Worm (Caenorhabditis elegans): ENCODE data around the gene C27A7.6.

The C27A7.6 gene

DNA sequence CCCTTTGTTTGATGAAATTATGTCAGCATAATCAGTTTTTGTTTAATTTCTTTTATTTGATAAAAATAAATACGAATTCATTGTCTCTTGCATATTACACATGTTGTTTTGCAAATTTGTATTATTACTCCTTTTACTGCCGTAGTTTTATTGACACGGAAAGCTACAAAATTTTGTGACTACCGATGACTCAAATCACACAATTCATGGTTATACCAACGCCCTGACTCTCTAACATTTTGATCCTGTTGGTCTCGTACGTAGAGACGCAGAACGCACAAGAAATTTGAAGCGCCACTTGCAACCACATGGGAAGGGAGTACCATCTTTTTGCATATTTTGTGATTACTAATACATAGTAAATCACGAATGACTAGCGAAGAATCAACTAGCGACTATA lies 34.7 kb downstream of the C27A7.6 start, which contains the start of gene nhr-207:
nhr-207 (plus strand) TSS at position 282 of the 400 bp plus-strand sequence.
- no peak for TF ChIP-seq madf-10 (tag; optimal IDR thresholded peaks at IDR 0.05)
- peak; percentile 39 for TF ChIP-seq nhr-80 (tag; optimal IDR thresholded peaks at IDR 0.05)

ce11 chrV:12094030-12094429 lies 36.6 kb downstream of the C27A7.6 start, which contains the start of gene nhr-208:
Gene nhr-208 (plus strand): TSS chrV:12094317.
- TF ChIP-seq T26A5.8 (tag; optimal IDR thresholded peaks at IDR 0.05): no peak
- no peak for TF ChIP-seq F22D6.2 (tag; optimal IDR thresholded peaks at IDR 0.05)
- TF ChIP-seq C06A6.2 (GFP tag; conservative IDR thresholded peaks at IDR 0.05): no peak
- TF ChIP-seq tlf-1 (GFP tag; optimal IDR thresholded peaks at IDR 0.05): no peak
- TF ChIP-seq ama-1 (optimal IDR thresholded peaks at IDR 0.05): no peak
- TF ChIP-seq ama-1 (GFP tag; optimal IDR thresholded peaks at IDR 0.05): no peak
- no peak for TF ChIP-seq hsf-1 (GFP tag; IDR thresholded peaks at IDR 0.05)
- TF ChIP-seq Y53F4B.3 (GFP tag; IDR thresholded peaks at IDR 0.05): no peak
- TF ChIP-seq snpc-4 (GFP tag; optimal IDR thresholded peaks at IDR 0.05): no peak
- no peak for TF ChIP-seq snpc-4 (tag; optimal IDR thresholded peaks at IDR 0.05)
- TF ChIP-seq tbx-9 (tag; optimal IDR thresholded peaks at IDR 0.05; ENCODE audit: borderline replicate concordance): no peak
- TF ChIP-seq dpl-1 (GFP tag; optimal IDR thresholded peaks at IDR 0.05): no peak

DNA sequence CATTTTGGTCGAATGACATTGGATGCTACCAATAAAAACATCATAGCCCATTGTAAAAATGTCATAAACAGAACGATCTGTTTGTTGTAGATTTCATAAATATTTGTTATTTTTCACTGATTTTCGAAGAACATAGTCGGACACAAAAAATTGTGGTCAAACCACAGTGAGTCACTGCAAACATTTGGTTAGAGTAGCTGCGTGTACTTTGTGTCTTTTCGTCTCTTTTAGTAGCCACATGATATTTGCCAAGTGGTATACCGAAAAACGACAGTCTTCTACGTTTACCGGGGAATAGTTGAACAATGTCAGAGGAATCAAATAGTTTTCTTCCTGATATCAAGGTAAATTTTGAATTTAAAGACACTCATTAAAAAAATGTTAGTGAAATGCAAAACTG lies 38.8 kb downstream of the C27A7.6 start, which contains the start of gene nhr-206:
nhr-206 (plus strand) TSS at position 248 of the 400 bp plus-strand sequence.
- TF ChIP-seq unc-130 (GFP tag; optimal IDR thresholded peaks at IDR 0.05): no peak
- peak; percentile 63 for TF ChIP-seq nhr-80 (tag; optimal IDR thresholded peaks at IDR 0.05)

- TF ChIP-seq ceh-58 (GFP tag; IDR thresholded peaks at IDR 0.05) (no peak), T07F8.4 (tag; optimal IDR thresholded peaks at IDR 0.05) (no peak), Y53F4B.3 (GFP tag; IDR thresholded peaks at IDR 0.05) (no peak), ztf-28 (GFP tag; IDR thresholded peaks at IDR 0.05) (no peak), C17E4.6 (GFP tag; IDR thresholded peaks at IDR 0.05) (no peak), F33H1.4 (GFP tag; IDR thresholded peaks at IDR 0.05) (no peak), attf-6 (GFP tag; IDR thresholded peaks at IDR 0.05) (no peak), B0336.3 (GFP tag; IDR thresholded peaks at IDR 0.05) (no peak), zfh-2 (GFP tag; conservative IDR thresholded peaks at IDR 0.05) (no peak), repo-1 (tag; optimal IDR thresholded peaks at IDR 0.05) (no peak), lag-1 (GFP tag; IDR thresholded peaks at IDR 0.05) (no peak), D2030.7 (GFP tag; IDR thresholded peaks at IDR 0.05) (no peak), lir-1 (GFP tag; conservative IDR thresholded peaks at IDR 0.05) (no peak), him-1 (tag; optimal IDR thresholded peaks at IDR 0.05) (no peak), die-1 (tag; optimal IDR thresholded peaks at IDR 0.05) (no peak), efl-1 (GFP tag; optimal IDR thresholded peaks at IDR 0.05) (no peak), bed-1 (GFP tag; IDR thresholded peaks at IDR 0.05) (no peak), tbp1 (GFP tag; optimal IDR thresholded peaks at IDR 0.05) (no peak), B0035.1 (tag; optimal IDR thresholded peaks at IDR 0.05) (no peak), mel-28 (tag; optimal IDR thresholded peaks at IDR 0.05; ENCODE audit: borderline replicate concordance) (no peak)
Observed at ce11 chrV:12088773-12089172, 41.8 kb downstream of the C27A7.6 start, which contains the start of gene R07B7.12. Gene R07B7.12 (plus strand): TSS chrV:12089073.

DNA sequence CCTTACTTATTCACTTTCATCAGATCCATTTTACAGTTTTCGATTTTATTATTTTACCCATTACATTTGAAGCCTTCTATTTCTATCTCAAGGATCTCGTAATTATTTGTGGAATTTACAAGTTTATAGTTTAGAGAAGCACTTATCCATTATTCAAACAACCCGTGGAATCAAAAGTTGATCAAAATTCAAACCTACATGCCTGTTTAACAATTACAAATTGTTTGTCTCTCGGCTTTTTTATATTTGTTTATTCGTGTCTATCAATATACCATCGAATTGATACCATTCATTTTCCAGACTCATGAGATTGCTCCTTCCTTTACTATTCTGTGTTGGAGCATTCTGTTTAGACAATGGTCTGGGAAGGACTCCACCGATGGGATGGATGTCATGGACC lies 43.7 kb downstream of the C27A7.6 start, which contains the start of gene gana-1:
gana-1 (plus strand) TSS at position 301 of the 400 bp plus-strand sequence.
- no peak for TF ChIP-seq let-607 (tag; optimal IDR thresholded peaks at IDR 0.05)
- TF ChIP-seq F22D6.2 (tag; optimal IDR thresholded peaks at IDR 0.05): no peak
- TF ChIP-seq ztf-6 (GFP tag; IDR thresholded peaks at IDR 0.05): no peak
- no peak for TF ChIP-seq snpc-4 (GFP tag; optimal IDR thresholded peaks at IDR 0.05)
- TF ChIP-seq snpc-4 (tag; optimal IDR thresholded peaks at IDR 0.05): no peak
- no peak for TF ChIP-seq aptf-3 (GFP tag; IDR thresholded peaks at IDR 0.05)
- TF ChIP-seq egl-44 (GFP tag; IDR thresholded peaks at IDR 0.05): no peak
- no peak for TF ChIP-seq Y67H2A.10 (GFP tag; conservative IDR thresholded peaks at IDR 0.05)
- no peak for TF ChIP-seq F52B5.7 (tag; optimal IDR thresholded peaks at IDR 0.05)
- no peak for TF ChIP-seq madf-8 (GFP tag; conservative IDR thresholded peaks at IDR 0.05)
- no peak for TF ChIP-seq ceh-91 (GFP tag; IDR thresholded peaks at IDR 0.05)
- TF ChIP-seq unc-62 (GFP tag; optimal IDR thresholded peaks at IDR 0.05): no peak
- no peak for TF ChIP-seq mel-28 (tag; optimal IDR thresholded peaks at IDR 0.05; ENCODE audit: borderline replicate concordance)
- no peak for TF ChIP-seq Y56A3A.18 (GFP tag; IDR thresholded peaks at IDR 0.05)
- TF ChIP-seq D2030.7 (GFP tag; IDR thresholded peaks at IDR 0.05): no peak
- TF ChIP-seq dpl-1 (GFP tag; optimal IDR thresholded peaks at IDR 0.05): no peak
- no peak for TF ChIP-seq ztf-28 (GFP tag; IDR thresholded peaks at IDR 0.05)
